Fruit fly (Drosophila melanogaster): ENCODE results near the gene CG15202.

The CG15202 gene

DNA sequence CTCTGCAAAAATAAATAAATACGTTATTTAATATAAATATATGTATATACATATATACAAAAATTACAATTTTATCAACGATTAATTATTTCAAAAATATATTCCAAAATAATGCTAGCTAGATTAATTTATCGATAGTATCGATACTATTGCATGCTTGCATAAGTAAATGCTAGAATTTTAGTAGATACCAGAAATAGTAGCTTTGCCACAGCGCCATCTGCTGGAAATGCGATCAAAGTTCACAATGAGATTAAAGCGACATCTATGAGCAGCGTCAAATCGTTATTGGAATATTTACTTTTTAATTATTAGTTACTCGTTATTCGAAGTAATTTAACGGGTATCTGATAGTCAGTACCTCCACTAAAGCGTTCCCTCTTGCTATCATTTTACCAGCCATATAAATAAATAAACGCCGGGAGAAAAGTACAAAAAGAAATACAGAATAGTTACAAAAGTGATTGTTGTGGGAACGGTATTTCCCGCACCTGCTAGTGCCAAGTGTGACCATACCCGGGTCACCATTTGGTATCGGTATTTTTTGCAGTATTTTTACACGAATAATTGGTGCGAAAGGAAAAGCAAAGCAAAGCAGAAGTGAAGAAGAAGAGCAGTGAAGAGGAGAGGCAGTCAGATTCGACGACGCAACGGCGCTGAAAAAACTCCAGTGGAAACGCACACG, 11.6 kb downstream of the CG15202 start, which contains the start of the genes rtv and Dlic (continued):
- TF ChIP-seq CG17361 (GFP tag; IDR thresholded peaks at IDR 0.05): peak; percentile 48; the same call in 2 of the 3 replicates
- peak; percentile 1 for TF ChIP-seq CG1647 (GFP tag; optimal IDR thresholded peaks at IDR 0.05)
- TF ChIP-seq zfh2 (GFP tag; optimal IDR thresholded peaks at IDR 0.05): no peak
- TF ChIP-seq knrl (GFP tag; IDR thresholded peaks at IDR 0.05; ENCODE audit: partially characterized antibody): peak; percentile 74
- TF ChIP-seq scrt (GFP tag; optimal IDR thresholded peaks at IDR 0.05): no peak
- TF ChIP-seq CG34224 (GFP tag; IDR thresholded peaks at IDR 0.05; ENCODE audit: partially characterized antibody): peak; percentile 65; the same call in 2 of the 3 replicates
- TF ChIP-seq CG9817 (tag; optimal IDR thresholded peaks at IDR 0.05): peak; percentile 21
- TF ChIP-seq CG31365 (tag; optimal IDR thresholded peaks at IDR 0.05): no peak
- TF ChIP-seq Sin3A (optimal IDR thresholded peaks at IDR 0.05): peak; percentile 68
- peak; percentile 98 for TF ChIP-seq CTCF (GFP tag; optimal IDR thresholded peaks at IDR 0.05)
- peak; percentile 48; the same call in 1 of the 2 replicates for TF ChIP-seq CG32532 (GFP tag; IDR thresholded peaks at IDR 0.05)
- TF ChIP-seq tin (GFP tag; optimal IDR thresholded peaks at IDR 0.05): peak; percentile 40
- TF ChIP-seq CG10654 (GFP tag; optimal IDR thresholded peaks at IDR 0.05): no peak
- peak; percentile 15; the same call in 1 of the 2 replicates for TF ChIP-seq vvl (GFP tag; IDR thresholded peaks at IDR 0.05)
- TF ChIP-seq Fer3 (tag; optimal IDR thresholded peaks at IDR 0.05): no peak
- peak; percentile 63 for TF ChIP-seq inv (GFP tag; IDR thresholded peaks at IDR 0.05; ENCODE audit: partially characterized antibody)
- TF ChIP-seq nmo (GFP tag; optimal IDR thresholded peaks at IDR 0.05): peak; percentile 60
- peak; percentile 12 for TF ChIP-seq Atf-2 (GFP tag; optimal IDR thresholded peaks at IDR 0.05)
- TF ChIP-seq CG12104 (GFP tag; optimal IDR thresholded peaks at IDR 0.05): peak; percentile 2
- TF ChIP-seq CG2129 (GFP tag; IDR thresholded peaks at IDR 0.05; ENCODE audit: partially characterized antibody): peak; percentile 76
- TF ChIP-seq ssp (GFP tag; IDR thresholded peaks at IDR 0.05): peak; percentile 52
- peak; percentile 51 for TF ChIP-seq CoRest (tag; optimal IDR thresholded peaks at IDR 0.05)
- peak; percentile 63 for TF ChIP-seq pzg (GFP tag; optimal IDR thresholded peaks at IDR 0.05)
- TF ChIP-seq CG1024 (GFP tag; IDR thresholded peaks at IDR 0.05): no peak
- peak; percentile 41 for TF ChIP-seq Antp (GFP tag; optimal IDR thresholded peaks at IDR 0.05)
- no peak for TF ChIP-seq Hr78 (GFP tag; optimal IDR thresholded peaks at IDR 0.05)
- TF ChIP-seq stwl (tag; optimal IDR thresholded peaks at IDR 0.05): peak; percentile 49
- 0 out of 3 replicates have a peak, but pooled peaks have one; percentile 19 for TF ChIP-seq zfh1 (GFP tag; IDR thresholded peaks at IDR 0.05)
- peak; percentile 79 for TF ChIP-seq unc-4 (GFP tag; IDR thresholded peaks at IDR 0.05; ENCODE audit: partially characterized antibody)
- TF ChIP-seq Gug (GFP tag; IDR thresholded peaks at IDR 0.05): 0 out of 4 replicates have a peak, but pooled peaks have one; percentile 13
- peak; percentile 57; the same call in 1 of the 2 replicates for TF ChIP-seq bbx (GFP tag; IDR thresholded peaks at IDR 0.05; ENCODE audit: partially characterized antibody)
- TF ChIP-seq al (GFP tag; IDR thresholded peaks at IDR 0.05): no peak
- peak; percentile 32 for TF ChIP-seq Sox102F (GFP tag; optimal IDR thresholded peaks at IDR 0.05)
- TF ChIP-seq Scr (GFP tag; IDR thresholded peaks at IDR 0.05; ENCODE audit: partially characterized antibody): peak; percentile 81
- TF ChIP-seq pros (GFP tag; optimal IDR thresholded peaks at IDR 0.05): no peak
- TF ChIP-seq CG17328 (GFP tag; IDR thresholded peaks at IDR 0.05): no peak
- TF ChIP-seq CG15601 (tag; optimal IDR thresholded peaks at IDR 0.05): no peak
- 0 out of 2 replicates have a peak, but pooled peaks have one; percentile 26 for TF ChIP-seq CG3847 (GFP tag; IDR thresholded peaks at IDR 0.05)
- peak; percentile 14 for TF ChIP-seq Camta (GFP tag; optimal IDR thresholded peaks at IDR 0.05)
- no peak for TF ChIP-seq eve (GFP tag; optimal IDR thresholded peaks at IDR 0.05)
- peak; percentile 42 for TF ChIP-seq Hsf (GFP tag; optimal IDR thresholded peaks at IDR 0.05)
- TF ChIP-seq CG34422 (GFP tag; IDR thresholded peaks at IDR 0.05): no peak
- TF ChIP-seq CG10267 (tag; optimal IDR thresholded peaks at IDR 0.05): peak; percentile 49
- peak; percentile 8 for TF ChIP-seq pita (GFP tag; optimal IDR thresholded peaks at IDR 0.05)
- peak; percentile 72 for TF ChIP-seq CG12659 (GFP tag; optimal IDR thresholded peaks at IDR 0.05)
- peak; percentile 29 for TF ChIP-seq Myb (GFP tag; optimal IDR thresholded peaks at IDR 0.05)
- peak; percentile 38 for TF ChIP-seq zen (tag; optimal IDR thresholded peaks at IDR 0.05)
- 0 out of 2 replicates have a peak, but pooled peaks have one; percentile 37 for TF ChIP-seq CG42726 (GFP tag; IDR thresholded peaks at IDR 0.05; ENCODE audit: partially characterized antibody)
- TF ChIP-seq H15 (GFP tag; IDR thresholded peaks at IDR 0.05): no peak

Measured in whole organism, embryonic.